Worm (Caenorhabditis elegans) whole organism, L4 larva: ENCODE results near the gene mnr-1.

Experiments used
- F37D6.2 ChIP-seq: sonication (generic microtip); optimal IDR thresholded peaks from 2 replicates; lab custom pipeline; 2016; ENCODE audit warnings: mild to moderate bottlenecking, missing genetic modification characterization, missing compliant biosample characterization
- F44E2.7 ChIP-seq: fragments of 200-800 bp; sonication (Bioruptor generic); IDR thresholded peaks from 2 replicates; pipeline ENCODE4 v2.1.2; 2022; ENCODE audit warnings: missing genetic modification characterization, missing compliant biosample characterization
- F49E8.2 ChIP-seq: sonication (generic microtip); optimal IDR thresholded peaks from 2 replicates; lab custom pipeline; 2016; ENCODE audit warnings: missing compliant biosample characterization, mild to moderate bottlenecking, missing genetic modification characterization, borderline replicate concordance
- T20F7.1 ChIP-seq: fragments of 200-800 bp; sonication (Bioruptor generic); optimal IDR thresholded peaks from 2 replicates; lab custom pipeline; 2018; ENCODE audit warnings: mild to moderate bottlenecking, missing genetic modification characterization, missing compliant biosample characterization
- T26A8.4 ChIP-seq: fragments of 200-800 bp; sonication (Bioruptor generic); IDR thresholded peaks from 2 replicates; pipeline ENCODE4 v1.3.6; 2022; ENCODE audit warnings: missing genetic modification characterization, missing compliant biosample characterization
- Y48G9A.11 ChIP-seq: fragments of 200-800 bp; sonication (Bioruptor generic); IDR thresholded peaks from 2 replicates; pipeline ENCODE4 v1.3.6; 2022; ENCODE audit warnings: missing genetic modification reagents, missing genetic modification characterization, missing compliant biosample characterization
- aha-1 ChIP-seq: fragments of 150-350 bp; peaks from one replicate; lab custom pipeline; 2014; ENCODE audit warnings: missing biosample characterization, missing genetic modification characterization
- ama-1 ChIP-seq: fragments of 150-350 bp; optimal IDR thresholded peaks from 2 replicates; lab custom pipeline; 2014; ENCODE audit warnings: inconsistent platforms, mixed read lengths
- arid-1 ChIP-seq: fragments of 200-800 bp; sonication (Bioruptor generic); conservative IDR thresholded peaks from 2 replicates; pipeline ENCODE4 v1.3.6; 2022; ENCODE audit warnings: missing genetic modification reagents, missing genetic modification characterization, missing compliant biosample characterization
- attf-4 ChIP-seq: sonication (generic microtip); optimal IDR thresholded peaks from 3 replicates; lab custom pipeline; 2017; ENCODE audit warnings: missing biosample characterization, missing genetic modification characterization
- ces-1 ChIP-seq: fragments of 150-350 bp; sonication (generic microtip); optimal IDR thresholded peaks from 4 replicates; lab custom pipeline; 2014; ENCODE audit warnings: missing biosample characterization, missing genetic modification reagents, missing genetic modification characterization
- daf-8 ChIP-seq: fragments of 200-800 bp; sonication (Bioruptor generic); IDR thresholded peaks from 2 replicates; pipeline ENCODE4 v1.3.6; 2022; ENCODE audit warnings: missing genetic modification characterization, missing compliant biosample characterization
- dpl-1 ChIP-seq: fragments of 150-350 bp; optimal IDR thresholded peaks from 2 replicates; lab custom pipeline; 2014; ENCODE audit warnings: missing biosample characterization, missing genetic modification reagents, missing genetic modification characterization
- duxl-1 ChIP-seq: sonication (generic microtip); optimal IDR thresholded peaks from 2 replicates; lab custom pipeline; 2016; ENCODE audit warnings: mild to moderate bottlenecking, missing genetic modification characterization, moderate library complexity, missing compliant biosample characterization; ENCODE audit not compliant: poor library complexity
- dve-1 ChIP-seq: sonication (generic microtip); optimal IDR thresholded peaks from 2 replicates; lab custom pipeline; 2017; ENCODE audit warnings: antibody characterized with exemption, mild to moderate bottlenecking, missing genetic modification characterization, missing compliant biosample characterization; ENCODE audit not compliant: insufficient read depth
- fkh-10 ChIP-seq: fragments of 150-350 bp; optimal IDR thresholded peaks from 2 replicates; lab custom pipeline; 2014; ENCODE audit warnings: missing biosample characterization, missing genetic modification reagents, missing genetic modification characterization
- hlh-30 ChIP-seq: sonication (generic microtip); optimal IDR thresholded peaks from 2 replicates; lab custom pipeline; 2017; ENCODE audit warnings: antibody characterized with exemption, mild to moderate bottlenecking, missing genetic modification characterization, missing compliant biosample characterization; ENCODE audit not compliant: insufficient read depth
- hmg-1.1 ChIP-seq: fragments of 200-800 bp; sonication (Bioruptor generic); IDR thresholded peaks from 2 replicates; pipeline ENCODE4 v1.3.6; 2022; ENCODE audit warnings: missing genetic modification reagents, missing genetic modification characterization, missing compliant biosample characterization
- lin-1 ChIP-seq: fragments of 200-800 bp; sonication (Bioruptor generic); IDR thresholded peaks from 2 replicates; pipeline ENCODE4 v1.3.6; 2022; ENCODE audit warnings: missing genetic modification reagents, missing genetic modification characterization, missing compliant biosample characterization
- lin-15B ChIP-seq: fragments of 150-350 bp; sonication (generic microtip); optimal IDR thresholded peaks from 3 replicates; lab custom pipeline; 2014; ENCODE audit warnings: missing biosample characterization, missing genetic modification characterization
- lin-38 ChIP-seq: fragments of 200-800 bp; sonication (Bioruptor generic); IDR thresholded peaks from 2 replicates; pipeline ENCODE4 v1.3.6; 2022; ENCODE audit warnings: missing genetic modification reagents, missing genetic modification characterization, missing compliant biosample characterization
- lir-3 ChIP-seq: sonication (generic microtip); optimal IDR thresholded peaks from 2 replicates; lab custom pipeline; 2016; ENCODE audit warnings: mild to moderate bottlenecking, missing genetic modification characterization, missing compliant biosample characterization
- lsy-2 ChIP-seq, 2 experiments: fragments of 150-350 bp in 1 of 2; sonication (generic microtip) in 1 of 2; optimal IDR thresholded peaks; 2 replicates each; lab custom pipeline; 2014 to 2017; ENCODE audit warnings: missing biosample characterization in 2 of 2, missing genetic modification characterization in 2 of 2
- mep-1 ChIP-seq: fragments of 150-350 bp; sonication (generic microtip); optimal IDR thresholded peaks from 3 replicates; lab custom pipeline; 2014; ENCODE audit warnings: missing biosample characterization, missing genetic modification characterization
- mes-2 ChIP-seq: sonication (generic microtip); optimal IDR thresholded peaks from 2 replicates; lab custom pipeline; 2016; ENCODE audit warnings: missing genotype, mild to moderate bottlenecking, missing genetic modification characterization, missing compliant biosample characterization; ENCODE audit not compliant: poor library complexity, severe bottlenecking
- nhr-6 ChIP-seq: fragments of 150-350 bp; optimal IDR thresholded peaks from 2 replicates; lab custom pipeline; 2014; ENCODE audit warnings: missing biosample characterization, missing genetic modification characterization
- pha-4 ChIP-seq, 2 experiments: fragments of 150-350 bp in 1 of 2; fragments of 200-800 bp in 1 of 2; sonication (Bioruptor generic) in 1 of 2; IDR thresholded peaks in 1 of 2; optimal IDR thresholded peaks in 1 of 2; 2 replicates each; pipeline versions ENCODE4 v1.3.6 to Lab custom; 2014 to 2022; ENCODE audit warnings: missing genetic modification characterization in 2 of 2, missing genetic modification reagents in 2 of 2, missing biosample characterization in 1 of 2, missing compliant biosample characterization in 1 of 2
- rbr-2 ChIP-seq: sonication (generic microtip); optimal IDR thresholded peaks from 2 replicates; lab custom pipeline; 2016; ENCODE audit warnings: missing genotype, missing genetic modification characterization, missing compliant biosample characterization
- saeg-2 ChIP-seq: fragments of 200-800 bp; sonication (Bioruptor generic); IDR thresholded peaks from 2 replicates; pipeline ENCODE4 v1.3.6; 2022; ENCODE audit warnings: missing genetic modification reagents, missing genetic modification characterization, missing compliant biosample characterization
- snpc-4 ChIP-seq: fragments of 150-350 bp; optimal IDR thresholded peaks from 2 replicates; lab custom pipeline; 2014; ENCODE audit warnings: missing biosample characterization, missing genetic modification characterization
- tra-1 ChIP-seq: fragments of 200-800 bp; sonication (Bioruptor generic); IDR thresholded peaks from 2 replicates; pipeline ENCODE4 v1.3.6; 2022; ENCODE audit warnings: missing genetic modification reagents, missing genetic modification characterization, missing compliant biosample characterization
- unc-130 ChIP-seq: sonication (generic microtip); optimal IDR thresholded peaks from 2 replicates; lab custom pipeline; 2016; ENCODE audit warnings: missing genetic modification reagents, missing genetic modification characterization, missing compliant biosample characterization
- unc-39 ChIP-seq: sonication (generic microtip); optimal IDR thresholded peaks from 2 replicates; lab custom pipeline; 2017; ENCODE audit warnings: missing biosample characterization, missing genetic modification characterization

mnr-1 gene

ce11 chrV:20693968-20694367 lies 39.5 kb downstream of the mnr-1 start (continued):
- TF ChIP-seq rbr-2 (tag; lab: Kevin White, UChicago) (peak; percentile 56), arid-1 (GFP tag; lab: Robert Waterston, UW) (peak; percentile 85), lsy-2 (tag; optimal IDR thresholded peaks at IDR 0.05; lab: Kevin White, UChicago) (peak in 1 of 2 experiments; percentile 57), unc-39 (tag; lab: Kevin White, UChicago) (no peak), F49E8.2 (peak; percentile 16), lin-1 (GFP tag; lab: Robert Waterston, UW) (peak; percentile 81), attf-4 (no peak), hmg-1.1 (GFP tag; lab: Robert Waterston, UW) (peak; percentile 78), tra-1 (GFP tag; lab: Robert Waterston, UW) (peak; percentile 83), F37D6.2 (tag; lab: Kevin White, UChicago) (no peak), daf-8 (no peak), lir-3 (tag; lab: Kevin White, UChicago) (peak; percentile 47), hlh-30 (peak; percentile 0), ama-1 (lab: Kevin White, UChicago) (no peak), snpc-4 (tag; lab: Kevin White, UChicago) (no peak), saeg-2 (GFP tag; lab: Robert Waterston, UW) (0 out of 2 replicates have a peak, but pooled peaks have one; percentile 11), fkh-10 (no peak), dve-1 (tag; lab: Kevin White, UChicago) (peak; percentile 33), T20F7.1 (GFP tag; lab: Kevin White, UChicago) (peak; percentile 41), duxl-1 (peak; percentile 71), F44E2.7 (peak; percentile 21; the same call in 1 of the 2 replicates)

- TF ChIP-seq aha-1 (tag; lab: Kevin White, UChicago) (peak; percentile 42), dve-1 (tag; lab: Kevin White, UChicago) (no peak)
Observed at ce11 chrV:20698266-20698665, 43.8 kb downstream of the mnr-1 start, which contains the start of gene F53F8.7. F53F8.7 (minus strand) TSS chrV:20698366.

- TF ChIP-seq snpc-4 (tag; lab: Kevin White, UChicago) (peak; percentile 23), F49E8.2 (peak; percentile 18), Y48G9A.11 (GFP tag; lab: Robert Waterston, UW) (peak; percentile 9; the same call in 1 of the 2 replicates)
Observed at ce11 chrV:20698837-20699236, 44.4 kb downstream of the mnr-1 start.

ce11 chrV:20703998-20704572 lies 49.6 kb downstream of the mnr-1 start, which contains the start of the genes F53F8.5 and F53F8.6:
F53F8.5 (minus strand) TSS chrV:20704049.
F53F8.6 (plus strand) TSS chrV:20704227.
- TF ChIP-seq ces-1 (GFP tag; lab: Kevin White, UChicago) (peak; percentile 12), hmg-1.1 (GFP tag; lab: Robert Waterston, UW) (peak; percentile 31; the same call in 1 of the 2 replicates), lin-15B (tag; lab: Kevin White, UChicago) (no peak), mep-1 (tag; lab: Kevin White, UChicago) (peak; percentile 27), Y48G9A.11 (GFP tag; lab: Robert Waterston, UW) (peak; percentile 97), hlh-30 (peak; percentile 46), T20F7.1 (GFP tag; lab: Kevin White, UChicago) (peak; percentile 96), T26A8.4 (GFP tag; lab: Robert Waterston, UW) (no peak), unc-130 (GFP tag; lab: Kevin White, UChicago) (no peak), mes-2 (tag; lab: Kevin White, UChicago) (peak; percentile 74), nhr-6 (tag; lab: Kevin White, UChicago) (peak; percentile 29), lsy-2 (tag; optimal IDR thresholded peaks at IDR 0.05; lab: Kevin White, UChicago) (peak in 1 of 2 experiments; percentile 66), dve-1 (tag; lab: Kevin White, UChicago) (peak; percentile 53), dpl-1 (GFP tag; lab: Kevin White, UChicago) (peak; percentile 85), lin-38 (GFP tag; lab: Robert Waterston, UW) (peak; percentile 27; the same call in 1 of the 2 replicates), pha-4 (GFP tag; IDR thresholded peaks at IDR 0.05; lab: Robert Waterston, UW) (no peak), pha-4 (tag; optimal IDR thresholded peaks at IDR 0.05; lab: Kevin White, UChicago) (no peak)
